Worm (Caenorhabditis elegans) whole organism, L3 larva: ENCODE results near the gene K09H11.4.

Experiments used
- R02D3.7 ChIP-seq: fragments of 150-350 bp; optimal IDR thresholded peaks from 2 replicates; lab custom pipeline; 2014; ENCODE audit warnings: missing biosample characterization, missing genetic modification characterization
- aly-2 ChIP-seq: fragments of 150-350 bp; optimal IDR thresholded peaks from 2 replicates; lab custom pipeline; 2014; ENCODE audit warnings: missing biosample characterization, missing genetic modification characterization
- elt-2 ChIP-seq: sonication (generic microtip); optimal IDR thresholded peaks from 2 replicates; lab custom pipeline; 2016; ENCODE audit warnings: missing genetic modification reagents, mild to moderate bottlenecking, missing genetic modification characterization, missing compliant biosample characterization
- fkh-10 ChIP-seq: sonication (generic microtip); optimal IDR thresholded peaks from 2 replicates; lab custom pipeline; 2017; ENCODE audit warnings: missing biosample characterization, missing genetic modification reagents, missing genetic modification characterization
- fos-1 ChIP-seq: fragments of 150-350 bp; optimal IDR thresholded peaks from 2 replicates; lab custom pipeline; 2014; ENCODE audit warnings: missing biosample characterization, missing genetic modification characterization
- nhr-237 ChIP-seq: fragments of 150-350 bp; optimal IDR thresholded peaks from 2 replicates; lab custom pipeline; 2014; ENCODE audit warnings: missing biosample characterization, missing genetic modification characterization
- nhr-28 ChIP-seq: fragments of 150-350 bp; optimal IDR thresholded peaks from 2 replicates; lab custom pipeline; 2014; ENCODE audit warnings: missing biosample characterization, missing genetic modification characterization
- nhr-76 ChIP-seq: fragments of 150-350 bp; sonication (generic microtip); optimal IDR thresholded peaks from 5 replicates; lab custom pipeline; 2014; ENCODE audit warnings: missing biosample characterization, missing genetic modification characterization
- unc-39 ChIP-seq: sonication (generic microtip); optimal IDR thresholded peaks from 4 replicates; lab custom pipeline; 2017; ENCODE audit warnings: missing biosample characterization, missing genetic modification characterization
- unc-62 ChIP-seq: fragments of 150-350 bp; sonication (generic microtip); optimal IDR thresholded peaks from 4 replicates; lab custom pipeline; 2014; ENCODE audit warnings: missing biosample characterization, missing genetic modification reagents, missing genetic modification characterization
- zag-1 ChIP-seq: fragments of 150-350 bp; optimal IDR thresholded peaks from 2 replicates; lab custom pipeline; 2014; ENCODE audit warnings: missing biosample characterization, missing genetic modification characterization
- ztf-11 ChIP-seq: fragments of 150-350 bp; optimal IDR thresholded peaks from 2 replicates; lab custom pipeline; 2014; ENCODE audit warnings: missing biosample characterization, missing genetic modification characterization

- no peak for TF ChIP-seq nhr-237 (tag; lab: Kevin White, UChicago)
- no peak for TF ChIP-seq unc-62 (GFP tag; lab: Kevin White, UChicago)
- TF ChIP-seq aly-2: no peak
- TF ChIP-seq zag-1 (tag; lab: Kevin White, UChicago): no peak
- no peak for TF ChIP-seq fos-1 (tag; lab: Kevin White, UChicago)
- no peak for TF ChIP-seq fkh-10 (GFP tag; lab: Kevin White, UChicago)
- TF ChIP-seq ztf-11 (tag; lab: Kevin White, UChicago): no peak
- TF ChIP-seq unc-39 (tag; lab: Kevin White, UChicago): no peak
- peak; percentile 89 for TF ChIP-seq elt-2 (tag; lab: Kevin White, UChicago)
- peak; percentile 54 for TF ChIP-seq nhr-76 (tag; lab: Kevin White, UChicago)
- no peak for TF ChIP-seq nhr-28 (tag; lab: Kevin White, UChicago)
- TF ChIP-seq R02D3.7: no peak
Measured at ce11 chrV:5763787-5764186, 37.4 kb upstream of the K09H11.4 start, which contains the start of gene pgph-3.
